Fruit fly (Drosophila melanogaster) whole organism, wandering third instar larva: ENCODE data around the gene CG33489.
"Not testable (repeated sequence)": the region's sequence is repeated elsewhere in the genome, so short reads cannot be mapped to it uniquely, and the experiment has no call there.

Experiments used
- Abd-B ChIP-seq: fragments of >200 bp; optimal IDR thresholded peaks from 2 replicates; lab custom pipeline; 2017; ENCODE audit warnings: missing biosample characterization, missing genetic modification characterization
- CG9705 ChIP-seq: fragments of 200-800 bp; sonication (Bioruptor generic); optimal IDR thresholded peaks from 2 replicates; lab custom pipeline; 2018; ENCODE audit warnings: missing biosample characterization, mild to moderate bottlenecking, missing genetic modification characterization
- Dif ChIP-seq: fragments of 200-275, 200-300 bp; sonication (Bioruptor generic); optimal IDR thresholded peaks from 2 replicates; lab custom pipeline; 2018; ENCODE audit warnings: missing biosample characterization, missing genetic modification characterization; ENCODE audit not compliant: partially characterized antibody
- GATAd ChIP-seq: sonication (Bioruptor generic); optimal IDR thresholded peaks from 2 replicates; lab custom pipeline; 2016; ENCODE audit warnings: missing biosample characterization, missing genetic modification characterization
- HLH106 ChIP-seq: fragments of 200-800 bp; optimal IDR thresholded peaks from 3 replicates; lab custom pipeline; 2019; ENCODE audit warnings: missing biosample characterization, mild to moderate bottlenecking, missing genetic modification characterization, moderate library complexity
- Hnf4 ChIP-seq: fragments of 200-800 bp; sonication (Bioruptor generic); optimal IDR thresholded peaks from 2 replicates; lab custom pipeline; 2016; ENCODE audit warnings: missing biosample characterization, mild to moderate bottlenecking, missing genetic modification characterization
- Hr83 ChIP-seq: fragments of 200-300 bp; sonication (Bioruptor generic); optimal IDR thresholded peaks from 2 replicates; lab custom pipeline; 2016; ENCODE audit warnings: missing biosample characterization, mild to moderate bottlenecking, missing genetic modification characterization, moderate library complexity; ENCODE audit not compliant: poor library complexity, severe bottlenecking
- Myc ChIP-seq: fragments of >200 bp; optimal IDR thresholded peaks from 2 replicates; lab custom pipeline; 2017
- OdsH ChIP-seq: fragments of 200-800 bp; sonication (Bioruptor generic); optimal IDR thresholded peaks from 2 replicates; lab custom pipeline; 2016; ENCODE audit warnings: missing biosample characterization, mild to moderate bottlenecking, missing genetic modification characterization
- Rel ChIP-seq, 2 experiments: fragments of 200-800 bp; sonication (Bioruptor generic) in 1 of 2; optimal IDR thresholded peaks; 2 replicates in 1 of 2; 3 replicates in 1 of 2; lab custom pipeline; 2016 to 2019; ENCODE audit warnings: mild to moderate bottlenecking in 2 of 2, missing biosample characterization in 2 of 2, missing genetic modification characterization in 2 of 2, moderate library complexity in 1 of 2
- Sp1 ChIP-seq: fragments of 200-800 bp; sonication (Bioruptor generic); optimal IDR thresholded peaks from 3 replicates; lab custom pipeline; 2019; ENCODE audit warnings: missing biosample characterization, mild to moderate bottlenecking, missing genetic modification characterization, moderate library complexity
- Vsx2 ChIP-seq: fragments of 200-300, 225-300 bp; sonication (Bioruptor generic); optimal IDR thresholded peaks from 2 replicates; lab custom pipeline; 2018; ENCODE audit warnings: missing biosample characterization, missing genetic modification characterization; ENCODE audit not compliant: partially characterized antibody
- brk ChIP-seq: fragments of 200-800 bp; sonication (Bioruptor generic); optimal IDR thresholded peaks from 2 replicates; lab custom pipeline; 2016; ENCODE audit warnings: missing biosample characterization, mild to moderate bottlenecking, missing genetic modification characterization
- dl ChIP-seq, 2 experiments: fragments of 175-275, 200-275 bp in 1 of 2; fragments of 200-275 bp in 1 of 2; sonication (Bioruptor generic); optimal IDR thresholded peaks; lab custom pipeline; 2018; ENCODE audit warnings: mild to moderate bottlenecking in 2 of 2, missing biosample characterization in 2 of 2, missing genetic modification characterization in 2 of 2, moderate library complexity in 2 of 2; ENCODE audit not compliant: partially characterized antibody in 2 of 2, insufficient read depth in 1 of 2
- dmrt93B ChIP-seq: fragments of 200-800 bp; sonication (Bioruptor generic); optimal IDR thresholded peaks from 2 replicates; lab custom pipeline; 2018; ENCODE audit warnings: missing biosample characterization, mild to moderate bottlenecking, missing genetic modification characterization
- dsf ChIP-seq: sonication (Bioruptor generic); optimal IDR thresholded peaks from 2 replicates; lab custom pipeline; 2016; ENCODE audit warnings: missing biosample characterization, missing genetic modification characterization, borderline replicate concordance
- ey ChIP-seq: fragments of 200-800 bp; sonication (Bioruptor generic); optimal IDR thresholded peaks from 2 replicates; lab custom pipeline; 2016; ENCODE audit warnings: missing biosample characterization, missing genetic modification characterization
- foxo ChIP-seq, 2 experiments: fragments of 200-800 bp; sonication (Bioruptor generic); optimal IDR thresholded peaks; 2 replicates in 1 of 2; 3 replicates in 1 of 2; lab custom pipeline; 2016 to 2017; ENCODE audit warnings: missing biosample characterization in 2 of 2, missing genetic modification characterization in 2 of 2
- fru ChIP-seq: fragments of 200-800 bp; sonication (Bioruptor generic); optimal IDR thresholded peaks from 3 replicates; lab custom pipeline; 2016; ENCODE audit warnings: missing biosample characterization, mild to moderate bottlenecking, missing genetic modification characterization
- h ChIP-seq: fragments of 200-800 bp; sonication (Bioruptor generic); optimal IDR thresholded peaks from 3 replicates; lab custom pipeline; 2016; ENCODE audit warnings: missing biosample characterization, mild to moderate bottlenecking, missing genetic modification characterization
- jim ChIP-seq: fragments of 175-275, 200-325 bp; sonication (Bioruptor generic); optimal IDR thresholded peaks from 2 replicates; lab custom pipeline; 2016; ENCODE audit warnings: missing biosample characterization, mild to moderate bottlenecking, missing genetic modification characterization
- lola ChIP-seq: fragments of >200 bp; optimal IDR thresholded peaks from 2 replicates; lab custom pipeline; 2017; ENCODE audit warnings: missing biosample characterization, missing genetic modification characterization
- rgr ChIP-seq: fragments of 200-800 bp; sonication (Bioruptor generic); optimal IDR thresholded peaks from 3 replicates; lab custom pipeline; 2016; ENCODE audit warnings: missing biosample characterization, mild to moderate bottlenecking, missing genetic modification characterization
- sage ChIP-seq: fragments of 200-800 bp; sonication (Bioruptor generic); optimal IDR thresholded peaks from 2 replicates; lab custom pipeline; 2016; ENCODE audit warnings: missing biosample characterization, mild to moderate bottlenecking, missing genetic modification characterization
- woc ChIP-seq: sonication (Bioruptor generic); optimal IDR thresholded peaks from 2 replicates; lab custom pipeline; 2016; ENCODE audit warnings: missing biosample characterization, mild to moderate bottlenecking, missing genetic modification characterization

Gene CG33489

DNA sequence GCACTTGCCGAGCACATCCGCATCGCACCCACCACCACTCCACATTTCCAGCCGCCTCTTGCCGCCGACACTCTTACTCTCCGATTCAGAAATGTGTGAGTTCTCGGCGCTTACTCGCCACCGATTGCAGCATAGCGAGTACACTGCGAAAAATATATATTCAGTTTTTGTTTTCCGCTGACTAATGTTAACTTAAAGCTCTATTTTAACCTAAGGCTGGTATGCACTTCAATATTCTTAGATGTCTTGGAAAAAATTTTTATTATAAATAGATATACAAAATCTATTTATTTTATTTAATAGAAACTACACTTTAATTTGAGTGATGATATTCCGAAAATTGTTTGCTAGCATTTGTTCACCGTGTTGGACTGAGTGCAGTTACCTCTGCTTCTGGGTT lies 22.4 kb upstream of the CG33489 start:
- TF ChIP-seq HLH106 (tag; lab: Kevin White, UChicago) (peak; percentile 32), GATAd (no peak), Vsx2 (GFP tag; lab: Kevin White, UChicago) (no peak), rgr (peak; percentile 3), fru (no peak), foxo (GFP tag; optimal IDR thresholded peaks at IDR 0.05; lab: Kevin White, UChicago) (peak in 1 of 2 experiments; percentile 32), dl (GFP tag; optimal IDR thresholded peaks at IDR 0.05; lab: Kevin White, UChicago; ENCODE audit: insufficient read depth in 1 of 2, partially characterized antibody in 2 of 2) (no peak), Rel (GFP tag; optimal IDR thresholded peaks at IDR 0.05; lab: Kevin White, UChicago) (no peak), Rel (tag; optimal IDR thresholded peaks at IDR 0.05; lab: Kevin White, UChicago) (no peak), OdsH (no peak), Sp1 (GFP tag; lab: Kevin White, UChicago) (peak; percentile 30)

DNA sequence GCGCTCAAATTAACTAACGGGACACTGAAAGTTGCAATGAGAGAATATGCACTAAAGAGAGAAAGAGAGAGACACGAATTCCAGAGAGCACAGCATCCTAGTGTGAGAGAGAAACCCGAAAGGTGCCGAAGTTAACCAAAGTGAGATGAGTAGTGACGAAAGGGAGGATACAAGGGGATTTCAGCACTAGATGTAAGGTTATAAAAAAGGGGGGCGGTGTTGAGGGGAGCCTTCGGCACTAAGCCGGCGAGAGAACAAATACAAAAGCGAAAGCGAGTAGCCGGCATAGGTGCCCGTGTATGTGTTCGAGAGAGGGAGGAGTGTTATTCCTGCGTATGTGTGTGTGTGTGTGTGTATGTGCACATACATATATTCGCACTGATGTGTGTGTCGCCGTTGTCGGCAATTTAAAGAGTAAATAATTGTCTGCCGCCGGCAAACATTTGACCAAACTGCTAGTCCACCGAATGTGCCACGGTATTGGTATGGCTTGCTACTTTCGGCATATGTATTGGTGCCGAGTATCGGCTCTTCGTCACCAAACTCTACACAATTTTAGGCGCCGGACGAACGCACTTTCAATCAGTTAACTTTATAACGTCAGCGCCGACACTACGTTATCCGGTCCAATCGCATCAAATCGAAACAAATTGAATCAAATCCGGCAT lies 19.9 kb upstream of the CG33489 start, which contains the start of gene CG7368:
CG7368 (plus strand) TSS at position 618 of the 668 bp plus-strand sequence.
- TF ChIP-seq Sp1 (GFP tag; lab: Kevin White, UChicago), result no peak
- TF ChIP-seq dl (GFP tag; optimal IDR thresholded peaks at IDR 0.05; lab: Kevin White, UChicago; ENCODE audit: insufficient read depth in 1 of 2, partially characterized antibody in 2 of 2), result peak in 1 of 2 experiments; percentile 2

DNA sequence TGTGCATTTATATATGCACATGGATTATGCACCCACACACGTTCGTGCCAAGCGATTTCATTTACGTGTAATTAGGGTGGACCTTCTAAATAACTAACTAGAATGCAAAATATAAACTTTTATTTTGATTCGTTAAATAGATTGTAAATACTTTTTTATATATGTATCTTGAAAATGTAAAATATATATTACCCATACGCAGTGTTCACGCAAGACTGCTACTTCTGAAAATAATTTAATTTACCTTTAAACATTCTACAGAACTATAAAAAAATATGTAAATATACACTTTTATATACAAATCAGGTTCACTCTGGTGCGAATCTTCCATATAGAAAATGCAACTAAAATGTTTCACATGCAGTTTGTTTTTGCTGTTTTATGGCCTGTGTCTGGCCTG lies 16.9 kb upstream of the CG33489 start:
- TF ChIP-seq HLH106 (tag; lab: Kevin White, UChicago), result peak; percentile 23
- peak in 1 of 2 experiments; percentile 18 for TF ChIP-seq foxo (GFP tag; optimal IDR thresholded peaks at IDR 0.05; lab: Kevin White, UChicago)
- peak; percentile 52 for TF ChIP-seq Sp1 (GFP tag; lab: Kevin White, UChicago)
- no peak for TF ChIP-seq rgr

DNA sequence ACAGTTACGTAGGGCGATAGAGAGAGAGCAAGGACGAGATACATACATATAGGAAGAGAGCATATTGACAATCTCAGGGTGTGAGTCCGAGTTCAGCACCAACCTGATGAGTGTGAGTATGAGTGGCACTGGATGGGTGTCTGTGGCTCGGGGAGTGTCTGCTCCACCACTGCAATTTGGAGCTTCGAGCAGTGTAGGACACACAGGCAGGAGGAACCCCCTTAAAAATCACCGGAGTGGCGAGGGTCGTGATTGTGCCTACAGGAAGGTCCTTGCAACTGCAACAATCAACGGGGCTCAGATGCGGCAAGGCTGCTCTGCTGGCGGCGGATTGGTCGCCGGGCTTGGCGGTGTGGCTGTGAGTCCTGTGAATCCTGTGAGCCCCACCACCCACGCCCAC lies 15.0 kb upstream of the CG33489 start:
- TF ChIP-seq CG9705 (GFP tag; lab: Kevin White, UChicago) (no peak), ey (GFP tag; lab: Kevin White, UChicago) (no peak)

DNA sequence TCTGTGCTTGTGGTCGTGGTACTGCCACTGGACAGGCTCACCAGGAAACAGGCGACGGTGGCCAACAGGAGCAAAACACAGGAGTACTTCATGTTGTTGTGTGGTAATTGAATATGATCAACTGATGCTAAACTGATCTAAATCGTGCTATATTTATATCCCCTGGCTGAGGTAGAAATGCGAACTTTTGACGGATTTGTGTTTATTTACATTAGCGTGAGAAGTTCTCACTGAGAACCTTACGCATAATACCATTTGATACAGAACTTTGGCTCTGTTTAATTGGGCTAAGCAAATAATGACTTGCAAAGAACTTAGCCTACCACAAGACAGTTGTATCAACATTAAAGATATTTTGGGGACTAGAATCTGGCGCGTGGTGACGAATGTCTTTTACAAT lies 14.3 kb upstream of the CG33489 start, which contains the start of gene CG33268:
CG33268 (minus strand) TSS at position 101 of the 400 bp plus-strand sequence.
- no peak for TF ChIP-seq Hnf4
- TF ChIP-seq Dif, result no peak
- TF ChIP-seq h (GFP tag; lab: Kevin White, UChicago), result no peak
- TF ChIP-seq jim, result no peak
- no peak for TF ChIP-seq woc (GFP tag; lab: Kevin White, UChicago)
- TF ChIP-seq brk (GFP tag; lab: Kevin White, UChicago), result no peak

DNA sequence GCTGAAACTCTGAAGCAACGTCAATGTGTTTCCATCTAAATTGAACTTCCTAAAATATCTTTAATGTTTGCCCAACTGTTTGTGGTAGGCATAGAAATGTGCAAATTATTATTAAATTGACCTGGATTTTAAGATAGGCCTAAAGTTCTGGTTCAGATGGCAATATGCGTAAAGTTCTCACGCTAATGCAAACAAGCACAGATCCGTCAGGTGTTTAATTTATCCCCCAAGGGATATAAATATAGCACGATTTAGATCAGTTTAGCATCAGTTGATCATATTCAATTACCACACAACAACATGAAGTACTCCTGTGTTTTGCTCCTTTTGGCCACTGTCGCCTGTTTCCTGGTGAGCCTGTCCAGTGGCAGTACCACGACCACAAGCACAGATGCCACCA lies 12.6 kb upstream of the CG33489 start, which contains the start of gene CG7377:
CG7377 (plus strand) TSS at position 301 of the 400 bp plus-strand sequence.
- not testable (repeated sequence) for TF ChIP-seq HLH106 (tag; lab: Kevin White, UChicago); Abd-B (GFP tag; lab: Kevin White, UChicago); lola (GFP tag; lab: Kevin White, UChicago)

DNA sequence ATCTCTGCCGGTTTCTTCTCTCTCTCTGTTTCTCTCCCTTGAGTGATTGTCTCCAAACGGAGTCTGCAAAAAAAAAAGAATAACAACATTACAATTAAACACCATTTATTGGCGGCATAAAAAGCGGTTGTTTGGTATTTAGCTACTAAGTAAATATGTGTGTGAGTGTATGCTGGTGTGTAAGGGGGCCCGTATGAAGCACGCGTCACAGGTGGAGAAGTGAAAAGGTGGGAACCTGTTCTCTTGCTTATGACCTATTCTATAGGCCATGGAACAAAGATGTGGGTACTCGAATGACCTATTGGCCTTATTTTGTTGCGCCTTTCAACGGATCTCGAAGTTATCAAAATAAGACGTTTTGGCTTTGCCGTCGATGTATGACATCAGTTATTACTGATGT lies 11.8 kb upstream of the CG33489 start:
- TF ChIP-seq Hr83, result no peak
- no peak for TF ChIP-seq sage (GFP tag; lab: Kevin White, UChicago)
- no peak for TF ChIP-seq Dif
- no peak for TF ChIP-seq Sp1 (GFP tag; lab: Kevin White, UChicago)
- no peak for TF ChIP-seq Myc (lab: Kevin White, UChicago)
- TF ChIP-seq dsf (GFP tag; lab: Kevin White, UChicago), result no peak
- no peak for TF ChIP-seq dmrt93B (GFP tag; lab: Kevin White, UChicago)
